Worm (Caenorhabditis elegans) whole organism, early embryonic: ENCODE results near the gene lgc-44.

Source experiments
- B0310.2 ChIP-seq: sonication (generic microtip); optimal IDR thresholded peaks from 2 replicates; lab custom pipeline; 2016; ENCODE audit warnings: mild to moderate bottlenecking, missing genetic modification characterization, missing compliant biosample characterization
- F13C5.2 ChIP-seq: sonication (generic microtip); optimal IDR thresholded peaks from 2 replicates; lab custom pipeline; 2017; ENCODE audit warnings: mild to moderate bottlenecking, missing genetic modification characterization, inconsistent platforms, missing compliant biosample characterization
- aly-1 ChIP-seq: sonication (generic microtip); optimal IDR thresholded peaks from 2 replicates; lab custom pipeline; 2016; ENCODE audit warnings: missing genetic modification characterization, missing compliant biosample characterization
- ama-1 ChIP-seq: fragments of 150-350 bp; optimal IDR thresholded peaks from 2 replicates; lab custom pipeline; 2014
- ceh-13 ChIP-seq: fragments of 200-800 bp; sonication (Bioruptor generic); optimal IDR thresholded peaks from 2 replicates; lab custom pipeline; 2018; ENCODE audit warnings: mild to moderate bottlenecking, missing genetic modification characterization, missing compliant biosample characterization
- ceh-36 ChIP-seq: sonication (generic microtip); optimal IDR thresholded peaks from 2 replicates; lab custom pipeline; 2016; ENCODE audit warnings: missing genetic modification characterization, inconsistent platforms, missing compliant biosample characterization
- ets-7 ChIP-seq: sonication (generic microtip); optimal IDR thresholded peaks from 2 replicates; lab custom pipeline; 2016; ENCODE audit warnings: missing genotype, missing genetic modification characterization, missing compliant biosample characterization
- flt-1 ChIP-seq: fragments of 200-800 bp; sonication (Bioruptor generic); IDR thresholded peaks from 2 replicates; pipeline ENCODE4 v1.3.6; 2022; ENCODE audit warnings: missing genetic modification characterization, missing compliant biosample characterization
- hmbx-1 ChIP-seq: sonication (generic microtip); optimal IDR thresholded peaks from 2 replicates; lab custom pipeline; 2016; ENCODE audit warnings: mild to moderate bottlenecking, missing genetic modification characterization, missing compliant biosample characterization
- hmg-4 ChIP-seq: fragments of 200-800 bp; sonication (Bioruptor generic); optimal IDR thresholded peaks from 2 replicates; lab custom pipeline; 2018; ENCODE audit warnings: mild to moderate bottlenecking, missing genetic modification characterization, missing compliant biosample characterization
- hnd-1 ChIP-seq: sonication (generic microtip); optimal IDR thresholded peaks from 2 replicates; lab custom pipeline; 2016; ENCODE audit warnings: missing genetic modification characterization, missing compliant biosample characterization
- pes-1 ChIP-seq: fragments of 200-800 bp; sonication (Bioruptor generic); IDR thresholded peaks from 2 replicates; pipeline ENCODE4 v1.3.6; 2022; ENCODE audit warnings: missing genetic modification reagents, missing genetic modification characterization, missing compliant biosample characterization
- scrt-1 ChIP-seq: fragments of 200-800 bp; sonication (Bioruptor generic); IDR thresholded peaks from 2 replicates; pipeline ENCODE4 v1.3.6; 2022; ENCODE audit warnings: missing genetic modification characterization, missing compliant biosample characterization
- sea-1 ChIP-seq: fragments of 200-800 bp; sonication (Bioruptor generic); conservative IDR thresholded peaks from 2 replicates; pipeline ENCODE4 v1.3.6; 2022; ENCODE audit warnings: missing genetic modification characterization, missing compliant biosample characterization
- tbx-11 ChIP-seq: fragments of 200-800 bp; sonication (Bioruptor generic); IDR thresholded peaks from 2 replicates; pipeline ENCODE4 v1.3.6; 2022; ENCODE audit warnings: missing genetic modification characterization, missing compliant biosample characterization
- tbx-37 ChIP-seq: fragments of 200-800 bp; sonication (Bioruptor generic); conservative IDR thresholded peaks from 2 replicates; pipeline ENCODE4 v1.3.6; 2022; ENCODE audit warnings: missing genetic modification reagents, missing genetic modification characterization, missing compliant biosample characterization
- tra-4 ChIP-seq: sonication (generic microtip); optimal IDR thresholded peaks from 2 replicates; lab custom pipeline; 2017; ENCODE audit warnings: missing genetic modification characterization, missing compliant biosample characterization

Gene lgc-44

ce11 chrV:11674594-11675579 is 2.5 kb upstream of the lgc-44 start:
- TF ChIP-seq hnd-1 (tag; lab: Kevin White, UChicago) (no peak), ceh-13 (GFP tag; lab: Kevin White, UChicago) (no peak), tra-4 (no peak), tbx-37 (GFP tag; lab: Robert Waterston, UW) (no peak), aly-1 (tag; lab: Kevin White, UChicago) (no peak), ets-7 (tag; lab: Kevin White, UChicago) (no peak)

- TF ChIP-seq hmg-4 (peak; percentile 30), flt-1 (GFP tag; lab: Robert Waterston, UW) (no peak)
These were observed 1.5 kb upstream of the lgc-44 start for ce11 chrV:11673746-11674365.

ce11 chrV:11667176-11667575 is 5.2 kb downstream of the lgc-44 start, which contains the start of gene F46F3.3:
F46F3.3 (plus strand) TSS chrV:11667476.
- no peak for TF ChIP-seq ceh-36

ce11 chrV:11664875-11665384 is 7.5 kb downstream of the lgc-44 start, which contains the start of gene ceh-27:
ceh-27 (minus strand) TSS chrV:11665102.
- no peak for TF ChIP-seq ceh-13 (GFP tag; lab: Kevin White, UChicago)
- TF ChIP-seq F13C5.2 (tag; lab: Kevin White, UChicago), result no peak
- no peak for TF ChIP-seq flt-1 (GFP tag; lab: Robert Waterston, UW)
- no peak for TF ChIP-seq aly-1 (tag; lab: Kevin White, UChicago)
- no peak for TF ChIP-seq sea-1 (GFP tag; lab: Robert Waterston, UW)
- TF ChIP-seq scrt-1 (GFP tag; lab: Robert Waterston, UW), result no peak
- TF ChIP-seq pes-1 (GFP tag; lab: Robert Waterston, UW), result no peak
- TF ChIP-seq ets-7 (tag; lab: Kevin White, UChicago), result no peak
- no peak for TF ChIP-seq hmg-4
- TF ChIP-seq ceh-36, result no peak
- TF ChIP-seq B0310.2 (tag; lab: Kevin White, UChicago), result no peak

- TF ChIP-seq tbx-11 (GFP tag; lab: Robert Waterston, UW) (no peak), ceh-36 (peak; percentile 15)
These were observed 11.8 kb downstream of the lgc-44 start for ce11 chrV:11660566-11660965.

ce11 chrV:11656469-11656868 is 15.9 kb downstream of the lgc-44 start:
- no peak for TF ChIP-seq tbx-11 (GFP tag; lab: Robert Waterston, UW)
- no peak for TF ChIP-seq scrt-1 (GFP tag; lab: Robert Waterston, UW)
- no peak for TF ChIP-seq ets-7 (tag; lab: Kevin White, UChicago)
- TF ChIP-seq hnd-1 (tag; lab: Kevin White, UChicago), result no peak
- no peak for TF ChIP-seq ama-1 (lab: Kevin White, UChicago)
- no peak for TF ChIP-seq hmg-4
- no peak for TF ChIP-seq aly-1 (tag; lab: Kevin White, UChicago)
- TF ChIP-seq tbx-37 (GFP tag; lab: Robert Waterston, UW), result no peak
- no peak for TF ChIP-seq ceh-13 (GFP tag; lab: Kevin White, UChicago)
- no peak for TF ChIP-seq tra-4
- no peak for TF ChIP-seq pes-1 (GFP tag; lab: Robert Waterston, UW)
- no peak for TF ChIP-seq sea-1 (GFP tag; lab: Robert Waterston, UW)
- no peak for TF ChIP-seq ceh-36
- TF ChIP-seq hmbx-1, result no peak

ce11 chrV:11653095-11653494 is 19.3 kb downstream of the lgc-44 start:
- TF ChIP-seq B0310.2 (tag; lab: Kevin White, UChicago), result no peak
- no peak for TF ChIP-seq hmg-4
- TF ChIP-seq tra-4, result no peak
- no peak for TF ChIP-seq hnd-1 (tag; lab: Kevin White, UChicago)
- TF ChIP-seq aly-1 (tag; lab: Kevin White, UChicago), result no peak
- TF ChIP-seq tbx-37 (GFP tag; lab: Robert Waterston, UW), result no peak
- no peak for TF ChIP-seq F13C5.2 (tag; lab: Kevin White, UChicago)
- TF ChIP-seq tbx-11 (GFP tag; lab: Robert Waterston, UW), result no peak
- no peak for TF ChIP-seq scrt-1 (GFP tag; lab: Robert Waterston, UW)
- no peak for TF ChIP-seq ceh-36
- TF ChIP-seq pes-1 (GFP tag; lab: Robert Waterston, UW), result no peak
- TF ChIP-seq ets-7 (tag; lab: Kevin White, UChicago), result no peak
- no peak for TF ChIP-seq flt-1 (GFP tag; lab: Robert Waterston, UW)
- no peak for TF ChIP-seq hmbx-1
- TF ChIP-seq ama-1 (lab: Kevin White, UChicago), result no peak
- TF ChIP-seq ceh-13 (GFP tag; lab: Kevin White, UChicago), result no peak
- TF ChIP-seq sea-1 (GFP tag; lab: Robert Waterston, UW), result no peak

ce11 chrV:11650720-11651119 is 21.7 kb downstream of the lgc-44 start, which contains the start of gene zip-10:
zip-10 (minus strand) TSS chrV:11650762.
- TF ChIP-seq hmbx-1 (no peak), flt-1 (GFP tag; lab: Robert Waterston, UW) (no peak)
